Fruit fly (Drosophila melanogaster) S2 (cell line): Measurements from ENCODE around the gene CG18787.

Experiments used
- CG8478 ChIP-seq: fragments of >200 bp; optimal IDR thresholded peaks from 2 replicates; lab custom pipeline; 2018
- CTCF ChIP-seq, 2 experiments: fragments of >200 bp; optimal IDR thresholded peaks; 2 replicates each; lab custom pipeline; 2018

dm6 chr2L:12011682-12012655 is 12.8 kb upstream of the CG18787 start:
- TF ChIP-seq CTCF (optimal IDR thresholded peaks at IDR 0.05; lab: Kevin White, UChicago) (peak in 1 of 2 experiments; percentile 46), CG8478 (lab: Kevin White, UChicago) (no peak)
